Worm (Caenorhabditis elegans): Measurements from ENCODE around the gene tmem-132.

Gene tmem-132

DNA sequence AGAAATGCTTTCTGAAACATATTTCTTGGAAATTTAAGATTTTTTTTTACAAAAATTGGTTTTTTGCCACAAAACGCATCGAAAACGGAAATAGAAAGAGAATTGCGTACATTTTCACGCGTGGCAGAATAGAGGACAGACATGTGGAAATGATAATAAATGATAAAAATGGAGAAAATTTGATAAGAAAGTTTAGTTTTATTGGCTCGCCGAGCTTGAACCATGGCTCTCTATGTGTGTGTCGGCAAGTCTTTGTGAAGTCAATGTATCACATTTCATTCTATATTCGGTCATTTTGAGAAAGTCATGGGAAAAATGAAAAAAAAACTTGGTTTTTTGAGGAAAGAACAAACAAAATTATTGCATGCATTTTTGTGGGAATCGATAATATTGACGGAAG, 29.0 kb downstream of the tmem-132 start:
- no peak for TF ChIP-seq hmbx-1 (tag; optimal IDR thresholded peaks at IDR 0.05)
- no peak for TF ChIP-seq F13C5.2 (tag; optimal IDR thresholded peaks at IDR 0.05)
- no peak for TF ChIP-seq pes-1 (GFP tag; IDR thresholded peaks at IDR 0.05)
- TF ChIP-seq sea-1 (GFP tag; conservative IDR thresholded peaks at IDR 0.05), result no peak
- no peak for TF ChIP-seq tra-4 (tag; optimal IDR thresholded peaks at IDR 0.05)
- TF ChIP-seq tbx-37 (GFP tag; conservative IDR thresholded peaks at IDR 0.05), result no peak
- no peak for TF ChIP-seq ama-1 (optimal IDR thresholded peaks at IDR 0.05)
- TF ChIP-seq ets-7 (tag; optimal IDR thresholded peaks at IDR 0.05), result no peak
- no peak for TF ChIP-seq ceh-36 (tag; optimal IDR thresholded peaks at IDR 0.05)
- TF ChIP-seq B0310.2 (tag; optimal IDR thresholded peaks at IDR 0.05), result no peak
- TF ChIP-seq hmg-4 (GFP tag; optimal IDR thresholded peaks at IDR 0.05), result no peak
- TF ChIP-seq hnd-1 (tag; optimal IDR thresholded peaks at IDR 0.05), result no peak
- TF ChIP-seq ceh-13 (GFP tag; optimal IDR thresholded peaks at IDR 0.05), result no peak
- TF ChIP-seq aly-1 (tag; optimal IDR thresholded peaks at IDR 0.05), result no peak
- no peak for TF ChIP-seq flt-1 (GFP tag; IDR thresholded peaks at IDR 0.05)
- no peak for TF ChIP-seq scrt-1 (GFP tag; IDR thresholded peaks at IDR 0.05)

DNA sequence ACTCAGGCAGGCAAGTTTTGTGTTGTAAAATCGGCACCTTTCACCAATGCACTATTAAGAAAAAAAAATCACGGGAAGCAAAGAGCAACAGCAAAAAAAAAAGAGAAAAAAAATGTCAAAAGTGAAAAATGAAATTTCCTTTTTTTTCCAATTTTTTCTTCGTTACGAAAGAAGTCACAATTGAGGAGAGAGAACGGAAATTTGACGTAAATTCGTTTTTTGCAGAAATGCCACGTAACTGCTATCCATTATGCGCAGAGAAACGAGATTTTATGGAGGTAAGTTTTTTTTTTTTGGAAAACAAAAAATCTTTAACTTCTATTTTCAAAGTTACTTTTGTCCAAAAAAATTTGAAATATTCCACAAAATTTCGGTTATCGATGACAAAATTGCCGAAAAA, 29.8 kb downstream of the tmem-132 start:
- TF ChIP-seq hmbx-1 (tag; optimal IDR thresholded peaks at IDR 0.05) (no peak), tbx-11 (GFP tag; IDR thresholded peaks at IDR 0.05) (no peak), ama-1 (optimal IDR thresholded peaks at IDR 0.05) (no peak), hmg-4 (GFP tag; optimal IDR thresholded peaks at IDR 0.05) (no peak), B0310.2 (tag; optimal IDR thresholded peaks at IDR 0.05) (no peak), hnd-1 (tag; optimal IDR thresholded peaks at IDR 0.05) (no peak), ceh-13 (GFP tag; optimal IDR thresholded peaks at IDR 0.05) (no peak), F13C5.2 (tag; optimal IDR thresholded peaks at IDR 0.05) (no peak), ets-7 (tag; optimal IDR thresholded peaks at IDR 0.05) (no peak), tbx-37 (GFP tag; conservative IDR thresholded peaks at IDR 0.05) (no peak), aly-1 (tag; optimal IDR thresholded peaks at IDR 0.05) (no peak), tra-4 (tag; optimal IDR thresholded peaks at IDR 0.05) (no peak)

DNA sequence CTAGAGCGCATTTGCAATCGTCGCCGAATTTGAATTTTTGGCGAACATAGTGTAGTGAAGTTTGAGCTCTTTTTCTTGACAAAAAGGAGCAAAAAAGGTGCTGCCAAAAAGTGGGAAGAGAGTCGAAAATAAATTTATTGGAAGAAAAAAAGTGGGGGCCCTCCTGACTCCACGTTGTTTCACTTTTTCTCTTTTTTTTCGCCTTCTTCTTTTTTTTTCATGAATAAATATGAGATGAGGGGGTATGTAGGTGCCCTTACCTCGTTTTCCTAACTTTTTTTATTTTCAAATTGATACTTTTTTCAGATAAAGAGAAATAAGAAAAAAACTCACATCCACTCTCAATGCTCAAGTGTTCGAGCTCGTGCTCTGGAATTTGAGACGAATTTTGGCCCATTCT, 30.4 kb downstream of the tmem-132 start, which contains the start of the genes Y71H2AL.2, Y71H2AL.4 and pbo-1:
Gene Y71H2AL.2 (plus strand): TSS at position 301 of the 400 bp plus-strand sequence.
Gene Y71H2AL.4 (plus strand): TSS at position 345 of the 400 bp plus-strand sequence.
Gene pbo-1 (minus strand): TSS at position 400 of the 400 bp plus-strand sequence.
- TF ChIP-seq hmg-4 (GFP tag; optimal IDR thresholded peaks at IDR 0.05), result no peak
- TF ChIP-seq ceh-36 (tag; optimal IDR thresholded peaks at IDR 0.05), result no peak
- no peak for TF ChIP-seq pes-1 (GFP tag; IDR thresholded peaks at IDR 0.05)
- TF ChIP-seq tra-4 (tag; optimal IDR thresholded peaks at IDR 0.05), result no peak
- no peak for TF ChIP-seq hmbx-1 (tag; optimal IDR thresholded peaks at IDR 0.05)
- no peak for TF ChIP-seq aly-1 (tag; optimal IDR thresholded peaks at IDR 0.05)
- no peak for TF ChIP-seq tbx-37 (GFP tag; conservative IDR thresholded peaks at IDR 0.05)
- TF ChIP-seq sea-1 (GFP tag; conservative IDR thresholded peaks at IDR 0.05), result no peak
- no peak for TF ChIP-seq tbx-11 (GFP tag; IDR thresholded peaks at IDR 0.05)
- TF ChIP-seq hnd-1 (tag; optimal IDR thresholded peaks at IDR 0.05), result no peak

DNA sequence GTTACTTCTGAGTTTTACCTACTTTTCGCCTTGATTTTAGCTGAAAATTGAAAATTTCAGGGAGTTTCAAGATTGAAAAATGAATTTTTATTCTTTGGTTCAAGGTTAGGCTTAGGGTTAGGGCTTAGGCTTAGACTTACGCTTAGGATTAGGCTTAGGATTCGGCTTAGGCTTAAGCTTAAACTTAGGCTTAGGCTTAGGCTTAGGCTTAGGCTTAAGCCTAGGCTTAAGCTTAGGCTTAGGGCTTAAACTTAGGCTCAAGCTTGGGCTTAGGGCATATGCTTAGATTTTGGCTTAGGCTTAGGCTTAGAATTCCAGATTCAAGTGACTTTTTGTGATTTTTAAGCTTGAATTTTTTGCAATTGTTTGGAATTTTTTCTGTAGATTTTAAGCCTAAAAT, 33.0 kb downstream of the tmem-132 start:
- no peak for TF ChIP-seq flt-1 (GFP tag; IDR thresholded peaks at IDR 0.05)
- TF ChIP-seq ceh-36 (tag; optimal IDR thresholded peaks at IDR 0.05), result peak; percentile 76

DNA sequence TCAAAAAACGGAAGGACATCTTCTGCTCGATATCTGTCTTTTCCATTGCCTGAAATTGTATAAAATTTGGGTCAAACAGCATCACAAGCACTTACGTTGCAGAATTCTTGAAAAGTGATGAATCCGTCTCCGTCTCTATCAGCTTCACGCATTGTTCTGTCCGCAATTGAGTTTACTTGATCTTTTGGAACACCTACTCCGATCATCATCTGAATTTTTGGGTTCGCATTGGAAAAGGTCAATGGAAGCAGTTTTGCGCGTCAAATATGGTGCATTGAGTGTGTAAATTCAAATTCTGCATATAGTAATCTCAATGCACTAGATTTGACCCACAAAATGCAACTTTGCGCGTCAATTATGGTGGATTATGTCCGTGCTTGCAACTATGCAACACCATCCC, 34.9 kb downstream of the tmem-132 start:
- TF ChIP-seq tbx-37 (GFP tag; conservative IDR thresholded peaks at IDR 0.05), result no peak
- no peak for TF ChIP-seq ama-1 (optimal IDR thresholded peaks at IDR 0.05)
- no peak for TF ChIP-seq hnd-1 (tag; optimal IDR thresholded peaks at IDR 0.05)
- TF ChIP-seq ets-7 (tag; optimal IDR thresholded peaks at IDR 0.05), result no peak
- TF ChIP-seq tra-4 (tag; optimal IDR thresholded peaks at IDR 0.05), result no peak
- no peak for TF ChIP-seq ceh-36 (tag; optimal IDR thresholded peaks at IDR 0.05)
- no peak for TF ChIP-seq tbx-11 (GFP tag; IDR thresholded peaks at IDR 0.05)
- TF ChIP-seq scrt-1 (GFP tag; IDR thresholded peaks at IDR 0.05), result no peak
- no peak for TF ChIP-seq pes-1 (GFP tag; IDR thresholded peaks at IDR 0.05)
- no peak for TF ChIP-seq aly-1 (tag; optimal IDR thresholded peaks at IDR 0.05)
- TF ChIP-seq hmg-4 (GFP tag; optimal IDR thresholded peaks at IDR 0.05), result no peak
- no peak for TF ChIP-seq sea-1 (GFP tag; conservative IDR thresholded peaks at IDR 0.05)
- no peak for TF ChIP-seq F13C5.2 (tag; optimal IDR thresholded peaks at IDR 0.05)
- no peak for TF ChIP-seq flt-1 (GFP tag; IDR thresholded peaks at IDR 0.05)
- no peak for TF ChIP-seq ceh-13 (GFP tag; optimal IDR thresholded peaks at IDR 0.05)
- TF ChIP-seq B0310.2 (tag; optimal IDR thresholded peaks at IDR 0.05), result no peak
- no peak for TF ChIP-seq hmbx-1 (tag; optimal IDR thresholded peaks at IDR 0.05)

DNA sequence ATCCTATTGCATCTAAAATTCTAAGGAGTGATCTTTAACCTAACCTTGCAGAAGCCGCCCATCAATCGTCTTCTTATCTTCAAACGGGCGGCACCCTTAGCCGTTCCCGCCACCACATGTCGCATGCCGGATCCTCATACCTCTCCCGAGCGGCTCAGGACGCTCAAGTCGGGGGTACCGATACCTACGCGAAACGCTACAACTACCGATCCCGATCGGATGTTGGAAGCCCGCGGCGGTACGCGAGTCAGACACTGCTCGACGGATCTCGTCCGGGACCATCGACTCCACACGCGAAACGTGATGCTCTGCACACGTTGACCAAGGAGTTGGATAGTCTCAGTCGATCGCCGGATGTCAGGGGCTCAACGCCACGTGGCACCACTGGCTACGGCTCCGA, 37.1 kb downstream of the tmem-132 start:
- TF ChIP-seq ama-1 (optimal IDR thresholded peaks at IDR 0.05) (no peak), tra-4 (tag; optimal IDR thresholded peaks at IDR 0.05) (no peak), hmg-4 (GFP tag; optimal IDR thresholded peaks at IDR 0.05) (no peak), F13C5.2 (tag; optimal IDR thresholded peaks at IDR 0.05) (no peak), flt-1 (GFP tag; IDR thresholded peaks at IDR 0.05) (no peak), scrt-1 (GFP tag; IDR thresholded peaks at IDR 0.05) (no peak), pes-1 (GFP tag; IDR thresholded peaks at IDR 0.05) (no peak), hnd-1 (tag; optimal IDR thresholded peaks at IDR 0.05) (no peak), sea-1 (GFP tag; conservative IDR thresholded peaks at IDR 0.05) (no peak), ceh-13 (GFP tag; optimal IDR thresholded peaks at IDR 0.05) (no peak), B0310.2 (tag; optimal IDR thresholded peaks at IDR 0.05) (no peak), ets-7 (tag; optimal IDR thresholded peaks at IDR 0.05) (no peak)

DNA sequence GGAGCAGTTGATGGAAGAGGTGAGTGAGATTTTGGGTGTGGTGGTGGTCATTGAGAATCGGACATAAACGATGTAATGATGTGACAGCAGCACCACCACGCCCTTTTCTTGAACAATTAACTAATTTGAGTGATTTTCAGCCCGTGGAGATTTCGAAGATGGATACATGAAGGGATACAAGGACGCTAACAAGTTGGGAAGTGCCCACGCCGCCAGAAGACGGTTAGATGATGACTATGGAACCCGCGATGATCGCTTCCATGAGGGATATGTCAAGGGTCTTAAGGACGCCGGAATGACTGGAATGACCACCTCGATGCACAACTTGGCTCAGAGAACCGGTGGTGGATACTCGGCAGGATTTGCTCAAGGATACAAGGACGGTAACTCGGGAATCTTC, 38.4 kb downstream of the tmem-132 start:
- TF ChIP-seq flt-1 (GFP tag; IDR thresholded peaks at IDR 0.05) (no peak), ama-1 (optimal IDR thresholded peaks at IDR 0.05) (no peak), tbx-37 (GFP tag; conservative IDR thresholded peaks at IDR 0.05) (no peak), ets-7 (tag; optimal IDR thresholded peaks at IDR 0.05) (no peak), sea-1 (GFP tag; conservative IDR thresholded peaks at IDR 0.05) (no peak), aly-1 (tag; optimal IDR thresholded peaks at IDR 0.05) (no peak), tra-4 (tag; optimal IDR thresholded peaks at IDR 0.05) (no peak), ceh-13 (GFP tag; optimal IDR thresholded peaks at IDR 0.05) (no peak), hnd-1 (tag; optimal IDR thresholded peaks at IDR 0.05) (no peak), scrt-1 (GFP tag; IDR thresholded peaks at IDR 0.05) (no peak), pes-1 (GFP tag; IDR thresholded peaks at IDR 0.05) (no peak), hmg-4 (GFP tag; optimal IDR thresholded peaks at IDR 0.05) (no peak)
